Fruit fly (Drosophila melanogaster): ENCODE measurements around the gene CG9593.
A peak's percentile ranks its signal among the peaks of the same experiment; 100 is the strongest.

Gene CG9593

dm6 chr3R:15794258-15794727 is 7.8 kb upstream of the CG9593 start (continued):
- peak; percentile 58 for TF ChIP-seq rgr (GFP tag; optimal IDR thresholded peaks at IDR 0.05)
- no peak for TF ChIP-seq dl (GFP tag; optimal IDR thresholded peaks at IDR 0.05; ENCODE audit: insufficient read depth in 1 of 2, partially characterized antibody in 2 of 2)
- TF ChIP-seq dmrt93B (GFP tag; optimal IDR thresholded peaks at IDR 0.05): no peak

dm6 chr3R:15803502-15804461 is 1.7 kb downstream of the CG9593 start, which contains the start of gene alpha-Man-IIb:
Gene alpha-Man-IIb, plus strand, starts transcription at chr3R:15804248.
- TF ChIP-seq Mio (GFP tag; optimal IDR thresholded peaks at IDR 0.05): no peak
- peak; percentile 54 for TF ChIP-seq fru (GFP tag; optimal IDR thresholded peaks at IDR 0.05)
- TF ChIP-seq Sp1 (GFP tag; optimal IDR thresholded peaks at IDR 0.05): peak; percentile 8
- TF ChIP-seq Myc (optimal IDR thresholded peaks at IDR 0.05): no peak
- TF ChIP-seq Hr78 (GFP tag; optimal IDR thresholded peaks at IDR 0.05): no peak
- no peak for TF ChIP-seq Rel (GFP tag; optimal IDR thresholded peaks at IDR 0.05)
- peak; percentile 25 for TF ChIP-seq Rel (tag; optimal IDR thresholded peaks at IDR 0.05)
- no peak for TF ChIP-seq woc (GFP tag; optimal IDR thresholded peaks at IDR 0.05)
- TF ChIP-seq h (GFP tag; optimal IDR thresholded peaks at IDR 0.05): peak; percentile 10
- TF ChIP-seq Vsx2 (GFP tag; optimal IDR thresholded peaks at IDR 0.05; ENCODE audit: partially characterized antibody): no peak
- peak; percentile 41 for TF ChIP-seq Hr83 (GFP tag; optimal IDR thresholded peaks at IDR 0.05; ENCODE audit: poor library complexity, severe bottlenecking)
- peak; percentile 5 for TF ChIP-seq Dif (GFP tag; optimal IDR thresholded peaks at IDR 0.05; ENCODE audit: partially characterized antibody)
- peak; percentile 25 for TF ChIP-seq rgr (GFP tag; optimal IDR thresholded peaks at IDR 0.05)
- no peak for TF ChIP-seq foxo (GFP tag; optimal IDR thresholded peaks at IDR 0.05)
- no peak for TF ChIP-seq Hnf4 (GFP tag; optimal IDR thresholded peaks at IDR 0.05)
- peak; percentile 19 for TF ChIP-seq HLH106 (tag; optimal IDR thresholded peaks at IDR 0.05)

dm6 chr3R:15804678-15805077 is 2.6 kb downstream of the CG9593 start:
- TF ChIP-seq Hr83 (GFP tag; optimal IDR thresholded peaks at IDR 0.05; ENCODE audit: poor library complexity, severe bottlenecking) (no peak), Sp1 (GFP tag; optimal IDR thresholded peaks at IDR 0.05) (no peak), sv (GFP tag; optimal IDR thresholded peaks at IDR 0.05) (no peak), Hr78 (GFP tag; optimal IDR thresholded peaks at IDR 0.05) (no peak), tai (GFP tag; optimal IDR thresholded peaks at IDR 0.05) (no peak), fru (GFP tag; optimal IDR thresholded peaks at IDR 0.05) (no peak), sage (GFP tag; optimal IDR thresholded peaks at IDR 0.05) (no peak), Jra (GFP tag; optimal IDR thresholded peaks at IDR 0.05) (no peak), pan (optimal IDR thresholded peaks at IDR 0.05) (no peak), Dif (GFP tag; optimal IDR thresholded peaks at IDR 0.05; ENCODE audit: partially characterized antibody) (no peak)

dm6 chr3R:15806341-15806740 is 4.3 kb downstream of the CG9593 start:
- no peak for TF ChIP-seq Dfd (GFP tag; optimal IDR thresholded peaks at IDR 0.05)
- TF ChIP-seq dmrt93B (GFP tag; optimal IDR thresholded peaks at IDR 0.05): no peak
- TF ChIP-seq fru (GFP tag; optimal IDR thresholded peaks at IDR 0.05): peak; percentile 9
- no peak for TF ChIP-seq h (GFP tag; optimal IDR thresholded peaks at IDR 0.05)
- TF ChIP-seq Sp1 (GFP tag; optimal IDR thresholded peaks at IDR 0.05): peak; percentile 12
- TF ChIP-seq Vsx2 (GFP tag; optimal IDR thresholded peaks at IDR 0.05; ENCODE audit: partially characterized antibody): no peak
- TF ChIP-seq woc (GFP tag; optimal IDR thresholded peaks at IDR 0.05): peak; percentile 63
- no peak for TF ChIP-seq ey (GFP tag; optimal IDR thresholded peaks at IDR 0.05)
- TF ChIP-seq foxo (GFP tag; optimal IDR thresholded peaks at IDR 0.05): peak in 1 of 2 experiments; percentile 26
- TF ChIP-seq Hnf4 (GFP tag; optimal IDR thresholded peaks at IDR 0.05): no peak
- TF ChIP-seq rgr (GFP tag; optimal IDR thresholded peaks at IDR 0.05): no peak
- no peak for TF ChIP-seq Jra (GFP tag; optimal IDR thresholded peaks at IDR 0.05)
- TF ChIP-seq Rel (GFP tag; optimal IDR thresholded peaks at IDR 0.05): no peak
- TF ChIP-seq Rel (tag; optimal IDR thresholded peaks at IDR 0.05): no peak
- TF ChIP-seq HLH106 (tag; optimal IDR thresholded peaks at IDR 0.05): peak; percentile 8
- TF ChIP-seq usp (GFP tag; optimal IDR thresholded peaks at IDR 0.05): no peak
- no peak for TF ChIP-seq dl (GFP tag; optimal IDR thresholded peaks at IDR 0.05; ENCODE audit: insufficient read depth in 1 of 2, partially characterized antibody in 2 of 2)

- TF ChIP-seq sv (GFP tag; optimal IDR thresholded peaks at IDR 0.05) (no peak), br (GFP tag; optimal IDR thresholded peaks at IDR 0.05) (no peak), CG9705 (GFP tag; optimal IDR thresholded peaks at IDR 0.05) (no peak), Dfd (GFP tag; optimal IDR thresholded peaks at IDR 0.05) (no peak)
Measured at dm6 chr3R:15807306-15807705, 5.2 kb downstream of the CG9593 start.

Measured in whole organism, wandering third instar larva.